Fruit fly (Drosophila melanogaster): ENCODE measurements around the gene CG32024.

DNA sequence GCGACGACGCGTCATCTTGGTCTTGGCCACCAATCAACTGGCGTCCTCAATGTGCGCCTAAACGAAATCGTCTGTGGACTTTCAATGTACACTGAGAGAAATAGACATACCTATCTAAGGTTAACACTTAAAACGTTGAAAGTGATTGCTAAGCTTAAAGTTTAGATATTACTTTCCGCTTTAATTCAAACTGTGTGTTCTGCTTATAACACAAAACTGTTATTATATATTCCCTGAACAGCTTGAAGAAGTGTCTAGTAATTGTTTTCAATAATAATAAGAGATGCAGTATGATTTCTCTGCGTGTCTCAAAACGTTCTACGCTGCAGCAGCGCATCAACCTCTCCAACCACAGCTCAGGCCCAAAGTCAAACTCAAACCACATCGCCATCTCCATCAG is 25.4 kb upstream of the CG32024 start:
- TF ChIP-seq fd96Ca (GFP tag; IDR thresholded peaks at IDR 0.05): no peak
- 0 out of 2 replicates have a peak, but pooled peaks have one; percentile 20 for TF ChIP-seq CG32121 (GFP tag; IDR thresholded peaks at IDR 0.05)
